Worm (Caenorhabditis elegans) whole organism, late embryonic: ENCODE results near the gene elo-1.

Experiments used
- C08G9.2 ChIP-seq: sonication (generic microtip); optimal IDR thresholded peaks from 2 replicates; lab custom pipeline; 2016; ENCODE audit warnings: mild to moderate bottlenecking, missing genetic modification characterization, moderate library complexity, missing compliant biosample characterization
- F13H6.1 ChIP-seq: sonication (generic microtip); optimal IDR thresholded peaks from 2 replicates; lab custom pipeline; 2016; ENCODE audit warnings: missing genetic modification characterization, missing compliant biosample characterization
- nhr-11 ChIP-seq: fragments of 150-350 bp; optimal IDR thresholded peaks from 2 replicates; lab custom pipeline; 2014; ENCODE audit warnings: missing biosample characterization, missing genetic modification characterization

ce11 chrIV:9523139-9523538, 3.0 kb upstream of the elo-1 start:
- TF ChIP-seq nhr-11 (tag; lab: Kevin White, UChicago) (no peak), F13H6.1 (tag; lab: Kevin White, UChicago) (no peak), C08G9.2 (tag; lab: Kevin White, UChicago) (no peak)
